Fruit fly (Drosophila melanogaster) whole organism, embryonic: ENCODE measurements around the gene dmrt11E.

Source experiments
- Ada2b ChIP-seq: fragments of 200-800 bp; sonication (Bioruptor generic); IDR thresholded peaks from 2 replicates; pipeline ENCODE4 v1.3.6; 2022; ENCODE audit warnings: missing biosample characterization, missing genetic modification characterization
- Antp ChIP-seq: fragments of 200-800 bp; sonication (Bioruptor generic); optimal IDR thresholded peaks from 3 replicates; lab custom pipeline; 2016; ENCODE audit warnings: missing biosample characterization, missing genetic modification characterization
- Atf-2 ChIP-seq: fragments of 200-800 bp; sonication (Bioruptor generic); optimal IDR thresholded peaks from 2 replicates; lab custom pipeline; 2016; ENCODE audit warnings: missing biosample characterization, missing genetic modification characterization
- B-H1 ChIP-seq: fragments of 200-800 bp; sonication (Bioruptor generic); IDR thresholded peaks from 3 replicates; pipeline ENCODE4 v1.3.6; 2022; ENCODE audit warnings: missing biosample characterization, missing genetic modification characterization
- BtbVII ChIP-seq: fragments of 200-800 bp; sonication (Bioruptor generic); optimal IDR thresholded peaks from 3 replicates; lab custom pipeline; 2017; ENCODE audit warnings: missing biosample characterization, mild to moderate bottlenecking, missing genetic modification characterization
- CG10274 ChIP-seq: fragments of 200-800 bp; sonication (Bioruptor generic); optimal IDR thresholded peaks from 3 replicates; lab custom pipeline; 2017; ENCODE audit warnings: missing biosample characterization, mild to moderate bottlenecking, missing genetic modification characterization
- CG11093 ChIP-seq: fragments of 200-800 bp; sonication (Bioruptor generic); IDR thresholded peaks from 3 replicates; pipeline ENCODE4 v1.3.6; 2022; ENCODE audit warnings: missing biosample characterization, missing genetic modification characterization
- CG12299 ChIP-seq: fragments of 200-800 bp; sonication (Bioruptor generic); optimal IDR thresholded peaks from 2 replicates; lab custom pipeline; 2018; ENCODE audit warnings: missing biosample characterization, mild to moderate bottlenecking, missing genetic modification characterization
- CG13424 ChIP-seq: fragments of 200-800 bp; sonication (Bioruptor generic); optimal IDR thresholded peaks from 2 replicates; lab custom pipeline; 2019; ENCODE audit warnings: missing biosample characterization, mild to moderate bottlenecking, missing genetic modification characterization, moderate library complexity
- CG14014 ChIP-seq: fragments of 200-800 bp; sonication (Bioruptor generic); IDR thresholded peaks from 2 replicates; pipeline ENCODE4 v1.3.6; 2022; ENCODE audit warnings: missing biosample characterization, missing genetic modification characterization
- CG1647 ChIP-seq: fragments of 200-800 bp; sonication (Bioruptor generic); optimal IDR thresholded peaks from 3 replicates; lab custom pipeline; 2016; ENCODE audit warnings: missing biosample characterization, missing genetic modification characterization
- CG16813 ChIP-seq: fragments of 200-800 bp; sonication (Bioruptor generic); IDR thresholded peaks from 3 replicates; pipeline ENCODE4 v1.3.6; 2022; ENCODE audit warnings: missing biosample characterization, missing genetic modification characterization; ENCODE audit not compliant: partially characterized antibody
- CG17612 ChIP-seq: fragments of 200-800 bp; sonication (Bioruptor generic); IDR thresholded peaks from 2 replicates; pipeline ENCODE4 v1.3.6; 2022; ENCODE audit warnings: missing biosample characterization, missing genetic modification characterization
- CG17912 ChIP-seq: fragments of 200-800 bp; sonication (Bioruptor generic); optimal IDR thresholded peaks from 2 replicates; lab custom pipeline; 2018; ENCODE audit warnings: missing biosample characterization, mild to moderate bottlenecking, missing genetic modification characterization
- CG33557 ChIP-seq: fragments of 200-800 bp; sonication (Bioruptor generic); optimal IDR thresholded peaks from 2 replicates; lab custom pipeline; 2019; ENCODE audit warnings: missing biosample characterization, mild to moderate bottlenecking, missing genetic modification characterization, moderate library complexity
- CG3407 ChIP-seq: fragments of 200-800 bp; sonication (Bioruptor generic); optimal IDR thresholded peaks from 2 replicates; lab custom pipeline; 2018; ENCODE audit warnings: missing biosample characterization, mild to moderate bottlenecking, missing genetic modification characterization
- CG3838 ChIP-seq: fragments of 200-800 bp; sonication (Bioruptor generic); optimal IDR thresholded peaks from 3 replicates; lab custom pipeline; 2016; ENCODE audit warnings: missing biosample characterization, missing genetic modification characterization
- CG42726 ChIP-seq: fragments of 200-800 bp; sonication (Bioruptor generic); IDR thresholded peaks from 2 replicates; pipeline ENCODE4 v1.3.6; 2022; ENCODE audit warnings: missing biosample characterization, missing genetic modification characterization; ENCODE audit not compliant: partially characterized antibody
- CG4404 ChIP-seq: fragments of 200-800 bp; sonication (Bioruptor generic); IDR thresholded peaks from 2 replicates; pipeline ENCODE4 v1.3.6; 2022; ENCODE audit warnings: missing biosample characterization, missing genetic modification characterization
- CG5953 ChIP-seq: fragments of 200-800 bp; sonication (Bioruptor generic); IDR thresholded peaks from 2 replicates; pipeline ENCODE4 v1.3.6; 2022; ENCODE audit warnings: missing biosample characterization, missing genetic modification characterization
- CG7963 ChIP-seq: fragments of 200-800 bp; sonication (Bioruptor generic); IDR thresholded peaks from 3 replicates; pipeline ENCODE4 v1.3.6; 2022; ENCODE audit warnings: missing biosample characterization, missing genetic modification characterization; ENCODE audit not compliant: partially characterized antibody
- CG9932 ChIP-seq: fragments of 200-800 bp; sonication (Bioruptor generic); IDR thresholded peaks from 2 replicates; pipeline ENCODE4 v1.3.6; 2022; ENCODE audit warnings: missing biosample characterization, missing genetic modification characterization
- CrebB ChIP-seq: fragments of 200-800 bp; sonication (Bioruptor generic); optimal IDR thresholded peaks from 3 replicates; lab custom pipeline; 2018; ENCODE audit warnings: missing biosample characterization, mild to moderate bottlenecking, missing genetic modification characterization
- Eip74EF ChIP-seq, 2 experiments: fragments of 200-800 bp in 1 of 2; fragments of >200 bp in 1 of 2; sonication (Bioruptor generic) in 1 of 2; optimal IDR thresholded peaks; 2 replicates each; lab custom pipeline; 2017 to 2019; ENCODE audit warnings: missing biosample characterization in 2 of 2, missing genetic modification characterization in 2 of 2, mild to moderate bottlenecking in 1 of 2, moderate library complexity in 1 of 2
- Ets65A ChIP-seq: fragments of 200-800 bp; sonication (Bioruptor generic); peaks from one replicate; lab custom pipeline; 2016; ENCODE audit warnings: missing biosample characterization, missing genetic modification characterization
- H15 ChIP-seq: fragments of 200-800 bp; sonication (Bioruptor generic); IDR thresholded peaks from 3 replicates; pipeline ENCODE4 v1.3.6; 2022; ENCODE audit warnings: missing biosample characterization, missing genetic modification characterization
- HLH3B ChIP-seq: fragments of 200-800 bp; sonication (Bioruptor generic); IDR thresholded peaks from 2 replicates; pipeline ENCODE4 v1.3.6; 2022; ENCODE audit warnings: missing biosample characterization, missing genetic modification characterization
- HmgZ ChIP-seq: fragments of 200-800 bp; sonication (Bioruptor generic); optimal IDR thresholded peaks from 2 replicates; lab custom pipeline; 2018; ENCODE audit warnings: missing biosample characterization, mild to moderate bottlenecking, missing genetic modification characterization
- Hr39 ChIP-seq: fragments of >200 bp; optimal IDR thresholded peaks from 2 replicates; lab custom pipeline; 2017
- Lpt ChIP-seq: fragments of >200 bp; optimal IDR thresholded peaks from 2 replicates; lab custom pipeline; 2018; ENCODE audit warnings: missing biosample characterization, missing genetic modification characterization
- MESR4 ChIP-seq: fragments of 200-800 bp; sonication (Bioruptor generic); optimal IDR thresholded peaks from 2 replicates; lab custom pipeline; 2018; ENCODE audit warnings: missing biosample characterization, mild to moderate bottlenecking, missing genetic modification characterization, moderate library complexity
- Pdp1 ChIP-seq, 2 experiments: fragments of 200-800 bp; sonication (Bioruptor generic); optimal IDR thresholded peaks; 3 replicates each; lab custom pipeline; 2016; ENCODE audit warnings: missing biosample characterization in 2 of 2, missing genetic modification characterization in 2 of 2, mild to moderate bottlenecking in 1 of 2, moderate library complexity in 1 of 2
- Sry-β ChIP-seq: fragments of 200-800 bp; sonication (Bioruptor generic); optimal IDR thresholded peaks from 2 replicates; lab custom pipeline; 2018; ENCODE audit warnings: missing biosample characterization, mild to moderate bottlenecking, missing genetic modification characterization, moderate library complexity
- ab ChIP-seq: fragments of 200-800 bp; sonication (Bioruptor generic); optimal IDR thresholded peaks from 2 replicates; lab custom pipeline; 2016; ENCODE audit warnings: missing biosample characterization, missing genetic modification characterization
- chn ChIP-seq: fragments of 200-800 bp; sonication (Bioruptor generic); optimal IDR thresholded peaks from 2 replicates; lab custom pipeline; 2016; ENCODE audit warnings: missing biosample characterization, missing genetic modification characterization
- dysf ChIP-seq: fragments of 200-800 bp; sonication (Bioruptor generic); IDR thresholded peaks from 3 replicates; pipeline ENCODE4 v1.3.6; 2022; ENCODE audit warnings: missing biosample characterization, missing genetic modification characterization
- eve ChIP-seq, 2 experiments: fragments of >200 bp; optimal IDR thresholded peaks; 2 replicates each; lab custom pipeline; 2017; ENCODE audit warnings: missing biosample characterization in 2 of 2, missing genetic modification characterization in 2 of 2
- exex ChIP-seq: fragments of 200-800 bp; sonication (Bioruptor generic); optimal IDR thresholded peaks from 4 replicates; lab custom pipeline; 2018; ENCODE audit warnings: missing biosample characterization, mild to moderate bottlenecking, missing genetic modification characterization, moderate library complexity
- gsb ChIP-seq: fragments of 200-800 bp; sonication (Bioruptor generic); IDR thresholded peaks from 2 replicates; pipeline ENCODE4 v1.3.6; 2022; ENCODE audit warnings: missing biosample characterization, missing genetic modification characterization
- her ChIP-seq: fragments of 200-800 bp; sonication (Bioruptor generic); optimal IDR thresholded peaks from 2 replicates; lab custom pipeline; 2016; ENCODE audit warnings: missing biosample characterization, missing genetic modification characterization
- jigr1 ChIP-seq: fragments of 200-800 bp; sonication (Bioruptor generic); IDR thresholded peaks from 3 replicates; pipeline ENCODE4 v1.3.6; 2022; ENCODE audit warnings: missing biosample characterization, missing genetic modification characterization
- kah ChIP-seq: fragments of 200-800 bp; sonication (Bioruptor generic); optimal IDR thresholded peaks from 2 replicates; lab custom pipeline; 2018; ENCODE audit warnings: missing biosample characterization, mild to moderate bottlenecking, missing genetic modification characterization
- pfk ChIP-seq: fragments of 200-800 bp; sonication (Bioruptor generic); optimal IDR thresholded peaks from 2 replicates; lab custom pipeline; 2018; ENCODE audit warnings: missing biosample characterization, mild to moderate bottlenecking, missing genetic modification characterization, moderate library complexity
- pum ChIP-seq: fragments of 200-800 bp; sonication (Bioruptor generic); optimal IDR thresholded peaks from 2 replicates; lab custom pipeline; 2016; ENCODE audit warnings: missing biosample characterization, missing genetic modification characterization
- ranshi ChIP-seq: fragments of 200-800 bp; sonication (Bioruptor generic); IDR thresholded peaks from 2 replicates; pipeline ENCODE4 v1.3.6; 2022; ENCODE audit warnings: missing biosample characterization, missing genetic modification characterization
- sima ChIP-seq: fragments of 200-800 bp; sonication (Bioruptor generic); optimal IDR thresholded peaks from 2 replicates; lab custom pipeline; 2016; ENCODE audit warnings: missing biosample characterization, missing genetic modification characterization
- slou ChIP-seq: fragments of 200-800 bp; sonication (Bioruptor generic); optimal IDR thresholded peaks from 3 replicates; lab custom pipeline; 2016; ENCODE audit warnings: missing biosample characterization, missing genetic modification characterization
- ssp ChIP-seq: fragments of 200-800 bp; sonication (Bioruptor generic); IDR thresholded peaks from 2 replicates; pipeline ENCODE4 v1.3.6; 2022; ENCODE audit warnings: missing biosample characterization, missing genetic modification characterization
- sug ChIP-seq: fragments of 200-800 bp; optimal IDR thresholded peaks from 2 replicates; lab custom pipeline; 2019; ENCODE audit warnings: missing biosample characterization, mild to moderate bottlenecking, missing genetic modification characterization, moderate library complexity
- tx ChIP-seq: fragments of 200-800 bp; sonication (Bioruptor generic); optimal IDR thresholded peaks from 2 replicates; lab custom pipeline; 2016; ENCODE audit warnings: missing biosample characterization, missing genetic modification characterization
- zen ChIP-seq: fragments of 200-800 bp; sonication (Bioruptor generic); optimal IDR thresholded peaks from 3 replicates; lab custom pipeline; 2018; ENCODE audit warnings: missing biosample characterization, mild to moderate bottlenecking, missing genetic modification characterization, moderate library complexity
- zen2 ChIP-seq: fragments of 200-800 bp; sonication (Bioruptor generic); IDR thresholded peaks from 3 replicates; pipeline ENCODE4 v1.3.6; 2022; ENCODE audit warnings: missing biosample characterization, missing genetic modification characterization; ENCODE audit not compliant: partially characterized antibody

Gene dmrt11E

DNA sequence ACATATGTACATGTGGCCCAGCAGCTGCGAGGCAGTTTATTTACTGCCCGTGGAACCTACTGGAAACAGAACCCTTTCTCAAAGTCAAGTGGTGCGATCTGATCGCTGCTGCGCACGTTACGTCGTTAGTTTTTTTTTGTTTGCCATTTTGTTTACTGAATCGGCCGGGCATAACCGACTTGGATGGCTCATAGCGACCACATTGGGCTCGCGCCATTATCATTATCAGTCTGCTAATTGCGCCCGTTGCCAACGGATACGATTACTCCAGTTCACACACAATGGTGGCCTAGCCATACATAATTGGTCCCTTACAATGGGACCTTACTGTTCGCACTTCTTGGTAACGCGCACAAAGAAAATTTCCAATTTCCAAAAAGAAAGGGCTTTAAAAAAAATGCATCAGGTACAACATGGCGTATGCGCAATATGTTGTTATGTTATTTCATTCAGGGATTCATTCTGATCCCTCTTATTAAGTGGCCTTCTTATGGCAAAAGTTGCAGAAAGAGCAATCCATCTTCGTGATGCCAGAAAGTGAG lies 35.2 kb upstream of the dmrt11E start (continued):
- TF ChIP-seq CG10274 (GFP tag; lab: Kevin White, UChicago) (peak; percentile 5), H15 (no peak), CG3407 (GFP tag; lab: Kevin White, UChicago) (no peak), kah (GFP tag; lab: Kevin White, UChicago) (no peak), CG3838 (no peak), CG5953 (no peak), slou (GFP tag; lab: Kevin White, UChicago) (no peak), Antp (peak; percentile 11), B-H1 (GFP tag; lab: Robert Waterston, UW) (no peak), CG11093 (GFP tag; lab: Robert Waterston, UW) (no peak), Atf-2 (GFP tag; lab: Kevin White, UChicago) (no peak), Ets65A (peak; percentile 95), zen (tag; lab: Kevin White, UChicago) (no peak), CG16813 (no peak), jigr1 (GFP tag; lab: Robert Waterston, UW) (no peak), Sry-β (GFP tag; lab: Kevin White, UChicago) (no peak), CG12299 (tag; lab: Kevin White, UChicago) (no peak), CG17612 (GFP tag; lab: Robert Waterston, UW) (no peak), pum (peak; percentile 14), Lpt (GFP tag; lab: Kevin White, UChicago) (no peak), MESR4 (no peak), HLH3B (GFP tag; lab: Robert Waterston, UW) (no peak), Pdp1 (GFP tag; optimal IDR thresholded peaks at IDR 0.05; lab: Kevin White, UChicago) (peak in 1 of 2 experiments; percentile 57), ssp (no peak), her (peak; percentile 49), CG13424 (tag; lab: Kevin White, UChicago) (no peak), CG33557 (no peak), CG9932 (GFP tag; lab: Robert Waterston, UW) (peak; percentile 45), Eip74EF (GFP tag; optimal IDR thresholded peaks at IDR 0.05; lab: Kevin White, UChicago) (no peak), sug (tag; lab: Kevin White, UChicago) (peak; percentile 58), exex (peak; percentile 82), ab (GFP tag; lab: Kevin White, UChicago) (no peak), ranshi (no peak), eve (GFP tag; optimal IDR thresholded peaks at IDR 0.05; lab: Kevin White, UChicago) (no peak), CrebB (tag; lab: Kevin White, UChicago) (no peak), CG1647 (GFP tag; lab: Kevin White, UChicago) (peak; percentile 17), CG17912 (no peak), gsb (GFP tag; lab: Robert Waterston, UW) (no peak), CG42726 (GFP tag; lab: Robert Waterston, UW) (no peak), pfk (GFP tag; lab: Kevin White, UChicago) (no peak), CG14014 (no peak), sima (GFP tag; lab: Kevin White, UChicago) (no peak), zen2 (GFP tag; lab: Robert Waterston, UW) (no peak), CG7963 (GFP tag; lab: Robert Waterston, UW) (no peak), HmgZ (tag; lab: Kevin White, UChicago) (no peak), tx (GFP tag; lab: Kevin White, UChicago) (peak; percentile 27), BtbVII (GFP tag; lab: Kevin White, UChicago) (no peak), dysf (no peak; the same call in 1 of the 3 replicates), Ada2b (GFP tag; lab: Robert Waterston, UW) (no peak), chn (GFP tag; lab: Kevin White, UChicago) (no peak), Hr39 (lab: Kevin White, UChicago) (no peak), CG4404 (GFP tag; lab: Robert Waterston, UW) (no peak)
